Fruit fly (Drosophila melanogaster): ENCODE results near the gene CG5167.

Gene CG5167

DNA sequence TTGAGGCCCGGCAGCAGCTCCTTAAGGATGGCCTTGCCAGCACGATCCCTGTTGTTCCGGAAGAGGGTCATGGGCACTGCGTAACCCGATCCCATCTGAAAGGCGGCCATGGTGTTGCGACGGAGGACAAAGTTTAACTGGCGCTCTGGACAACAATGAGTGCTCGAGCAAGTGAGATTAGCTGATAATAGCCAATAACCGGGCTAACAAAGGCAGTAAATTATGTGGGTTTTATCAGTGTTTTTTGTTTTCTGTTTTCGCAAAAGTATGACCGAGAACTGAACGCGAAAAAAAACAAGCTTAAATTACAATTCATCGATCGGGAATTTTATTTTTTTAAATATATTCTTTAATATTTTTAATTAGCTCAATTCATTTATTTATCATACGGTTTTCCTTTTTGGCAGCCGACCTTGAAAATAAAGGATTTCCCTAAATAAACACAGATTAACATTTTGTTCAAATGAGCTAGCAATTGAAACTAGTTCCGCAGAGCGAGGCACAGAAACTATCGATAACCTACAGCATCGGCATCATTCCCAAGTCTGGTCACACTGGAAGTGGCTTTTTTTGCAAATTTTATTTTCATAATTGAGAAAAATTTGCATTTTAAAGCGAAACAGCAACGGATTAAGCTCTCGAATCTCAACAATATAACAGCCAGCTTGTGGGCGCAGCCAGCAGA lies 7.1 kb downstream of the CG5167 start, which contains the start of the genes Dip-C and pps:
TSS of gene Dip-C (minus strand) at position 486 of the 685 bp plus-strand sequence.
TSS of gene pps (plus strand) at position 555 of the 685 bp plus-strand sequence.
- TF ChIP-seq CG12768 (GFP tag; optimal IDR thresholded peaks at IDR 0.05): no peak
- no peak for TF ChIP-seq CG5204 (GFP tag; optimal IDR thresholded peaks at IDR 0.05)
- TF ChIP-seq Crg-1 (GFP tag; optimal IDR thresholded peaks at IDR 0.05): no peak
- TF ChIP-seq tj (GFP tag; optimal IDR thresholded peaks at IDR 0.05): no peak
- TF ChIP-seq Mnt (GFP tag; optimal IDR thresholded peaks at IDR 0.05): peak; percentile 10
- peak; percentile 11 for TF ChIP-seq CG11617 (GFP tag; optimal IDR thresholded peaks at IDR 0.05)
- no peak for TF ChIP-seq Hr96 (GFP tag; optimal IDR thresholded peaks at IDR 0.05)
- TF ChIP-seq cnc (optimal IDR thresholded peaks at IDR 0.05): no peak
- TF ChIP-seq pad (GFP tag; optimal IDR thresholded peaks at IDR 0.05): no peak
- TF ChIP-seq toe (GFP tag; optimal IDR thresholded peaks at IDR 0.05): no peak
- TF ChIP-seq CG7101 (tag; optimal IDR thresholded peaks at IDR 0.05): no peak
- no peak for TF ChIP-seq Clk (GFP tag; optimal IDR thresholded peaks at IDR 0.05)
- TF ChIP-seq CG33017 (tag; optimal IDR thresholded peaks at IDR 0.05): peak; percentile 27
- TF ChIP-seq CG14711 (tag; optimal IDR thresholded peaks at IDR 0.05): no peak
- TF ChIP-seq CG1620 (GFP tag; optimal IDR thresholded peaks at IDR 0.05): no peak
- peak; percentile 14 for TF ChIP-seq bab1 (GFP tag; optimal IDR thresholded peaks at IDR 0.05)
- TF ChIP-seq ovo (GFP tag; optimal IDR thresholded peaks at IDR 0.05): no peak
- no peak for TF ChIP-seq cic (GFP tag; optimal IDR thresholded peaks at IDR 0.05)
- no peak for TF ChIP-seq CG7045 (GFP tag; optimal IDR thresholded peaks at IDR 0.05)
- TF ChIP-seq kay (GFP tag; ENCODE audit: borderline replicate concordance): no peak

dm6 chr3R:12422379-12422975 lies 16.1 kb downstream of the CG5167 start, which contains the start of the genes Scgbeta and CG17202:
Scgbeta (minus strand) TSS chr3R:12422429.
CG17202 (plus strand) TSS chr3R:12422768.
- TF ChIP-seq CG5204 (GFP tag; optimal IDR thresholded peaks at IDR 0.05) (no peak), tj (GFP tag; optimal IDR thresholded peaks at IDR 0.05) (no peak), CG11617 (GFP tag; optimal IDR thresholded peaks at IDR 0.05) (peak; percentile 13), bab1 (GFP tag; optimal IDR thresholded peaks at IDR 0.05) (peak; percentile 10), Mnt (GFP tag; optimal IDR thresholded peaks at IDR 0.05) (no peak), cic (GFP tag; optimal IDR thresholded peaks at IDR 0.05) (peak; percentile 22), CG7101 (tag; optimal IDR thresholded peaks at IDR 0.05) (peak; percentile 18), CG12768 (GFP tag; optimal IDR thresholded peaks at IDR 0.05) (peak; percentile 35), kay (GFP tag; ENCODE audit: borderline replicate concordance) (no peak), ovo (GFP tag; optimal IDR thresholded peaks at IDR 0.05) (no peak)

DNA sequence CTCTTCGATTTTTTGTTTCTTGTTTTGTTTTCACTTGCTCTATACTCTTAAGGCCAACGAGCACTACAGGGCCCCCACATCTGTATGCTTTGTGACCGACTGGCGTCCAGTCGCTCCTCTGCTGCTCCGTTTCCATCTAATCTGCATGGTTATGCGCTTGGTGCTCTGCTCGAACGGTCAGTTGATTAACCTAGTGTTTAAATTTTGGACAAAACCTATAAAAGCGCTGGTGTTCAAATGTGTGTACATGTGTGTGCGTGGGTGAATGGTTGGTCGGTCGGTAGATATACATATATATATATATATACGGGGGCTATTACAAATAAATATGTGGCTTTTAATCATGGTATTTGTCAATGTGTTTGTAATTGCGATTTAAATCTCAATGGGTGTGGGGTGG lies 17.7 kb downstream of the CG5167 start:
- TF ChIP-seq kay (GFP tag; ENCODE audit: borderline replicate concordance) (no peak), CG1620 (GFP tag; optimal IDR thresholded peaks at IDR 0.05) (no peak), Clk (GFP tag; optimal IDR thresholded peaks at IDR 0.05) (no peak), tj (GFP tag; optimal IDR thresholded peaks at IDR 0.05) (no peak), Crg-1 (GFP tag; optimal IDR thresholded peaks at IDR 0.05) (no peak), CG12768 (GFP tag; optimal IDR thresholded peaks at IDR 0.05) (no peak), CG7101 (tag; optimal IDR thresholded peaks at IDR 0.05) (no peak), pad (GFP tag; optimal IDR thresholded peaks at IDR 0.05) (no peak), ovo (GFP tag; optimal IDR thresholded peaks at IDR 0.05) (no peak), CG33017 (tag; optimal IDR thresholded peaks at IDR 0.05) (no peak), CG11617 (GFP tag; optimal IDR thresholded peaks at IDR 0.05) (no peak), cic (GFP tag; optimal IDR thresholded peaks at IDR 0.05) (no peak), CG14711 (tag; optimal IDR thresholded peaks at IDR 0.05) (no peak), Mnt (GFP tag; optimal IDR thresholded peaks at IDR 0.05) (no peak), toe (GFP tag; optimal IDR thresholded peaks at IDR 0.05) (no peak), CG7045 (GFP tag; optimal IDR thresholded peaks at IDR 0.05) (no peak), bab1 (GFP tag; optimal IDR thresholded peaks at IDR 0.05) (no peak), Hr96 (GFP tag; optimal IDR thresholded peaks at IDR 0.05) (no peak), cnc (optimal IDR thresholded peaks at IDR 0.05) (no peak), CG5204 (GFP tag; optimal IDR thresholded peaks at IDR 0.05) (no peak)

- TF ChIP-seq Clk (GFP tag; optimal IDR thresholded peaks at IDR 0.05) (peak; percentile 22), Crg-1 (GFP tag; optimal IDR thresholded peaks at IDR 0.05) (peak; percentile 4), kay (GFP tag; ENCODE audit: borderline replicate concordance) (no peak), CG11617 (GFP tag; optimal IDR thresholded peaks at IDR 0.05) (peak; percentile 33), ovo (GFP tag; optimal IDR thresholded peaks at IDR 0.05) (no peak), pad (GFP tag; optimal IDR thresholded peaks at IDR 0.05) (peak; percentile 58), bab1 (GFP tag; optimal IDR thresholded peaks at IDR 0.05) (peak; percentile 4), tj (GFP tag; optimal IDR thresholded peaks at IDR 0.05) (peak; percentile 27), CG12768 (GFP tag; optimal IDR thresholded peaks at IDR 0.05) (no peak), CG7101 (tag; optimal IDR thresholded peaks at IDR 0.05) (peak; percentile 24), Mnt (GFP tag; optimal IDR thresholded peaks at IDR 0.05) (peak; percentile 25), CG14711 (tag; optimal IDR thresholded peaks at IDR 0.05) (no peak), CG1620 (GFP tag; optimal IDR thresholded peaks at IDR 0.05) (peak; percentile 40), CG7045 (GFP tag; optimal IDR thresholded peaks at IDR 0.05) (peak; percentile 51)
These were observed 19.4 kb downstream of the CG5167 start, which contains the start of gene Pp1-87B for dm6 chr3R:12425510-12426309. Pp1-87B (minus strand) TSS chr3R:12425917.

dm6 chr3R:12426310-12426653 lies 19.9 kb downstream of the CG5167 start, which contains the start of gene NANS:
NANS (plus strand) TSS chr3R:12426578.
- TF ChIP-seq ovo (GFP tag; optimal IDR thresholded peaks at IDR 0.05) (no peak), cic (GFP tag; optimal IDR thresholded peaks at IDR 0.05) (no peak), pad (GFP tag; optimal IDR thresholded peaks at IDR 0.05) (no peak), CG33017 (tag; optimal IDR thresholded peaks at IDR 0.05) (no peak), CG1620 (GFP tag; optimal IDR thresholded peaks at IDR 0.05) (no peak), CG5204 (GFP tag; optimal IDR thresholded peaks at IDR 0.05) (no peak), CG11617 (GFP tag; optimal IDR thresholded peaks at IDR 0.05) (no peak), Crg-1 (GFP tag; optimal IDR thresholded peaks at IDR 0.05) (no peak), CG12768 (GFP tag; optimal IDR thresholded peaks at IDR 0.05) (no peak), Hr96 (GFP tag; optimal IDR thresholded peaks at IDR 0.05) (no peak), Mnt (GFP tag; optimal IDR thresholded peaks at IDR 0.05) (no peak), cnc (optimal IDR thresholded peaks at IDR 0.05) (no peak), toe (GFP tag; optimal IDR thresholded peaks at IDR 0.05) (no peak), tj (GFP tag; optimal IDR thresholded peaks at IDR 0.05) (no peak), kay (GFP tag; ENCODE audit: borderline replicate concordance) (no peak)

Data from whole organism, adult.